Fruit fly (Drosophila melanogaster) whole organism, adult: ENCODE measurements around the gene Gyc89Db.

Experiments used
- CG11617 ChIP-seq: fragments of 200-800 bp; sonication (Bioruptor generic); optimal IDR thresholded peaks from 2 replicates; lab custom pipeline; 2017; ENCODE audit warnings: mild to moderate bottlenecking, missing biosample characterization, missing genetic modification reagents, missing genetic modification characterization
- CG12768 ChIP-seq: fragments of 200-800 bp; sonication (Bioruptor generic); optimal IDR thresholded peaks from 2 replicates; lab custom pipeline; 2017; ENCODE audit warnings: missing biosample characterization, missing genetic modification characterization, mild to moderate bottlenecking, moderate library complexity, missing genetic modification reagents
- CG14711 ChIP-seq: fragments of 200-800 bp; sonication (Bioruptor generic); optimal IDR thresholded peaks from 2 replicates; lab custom pipeline; 2018; ENCODE audit warnings: missing biosample characterization, mild to moderate bottlenecking, missing genetic modification characterization, moderate library complexity
- CG1620 ChIP-seq: fragments of 200-800 bp; sonication (Bioruptor generic); optimal IDR thresholded peaks from 2 replicates; lab custom pipeline; 2016; ENCODE audit warnings: missing biosample characterization, missing genetic modification characterization
- CG33017 ChIP-seq: fragments of 200-800 bp; sonication (Bioruptor generic); optimal IDR thresholded peaks from 2 replicates; lab custom pipeline; 2018; ENCODE audit warnings: missing biosample characterization, mild to moderate bottlenecking, missing genetic modification characterization, moderate library complexity
- CG7045 ChIP-seq: fragments of 200-800 bp; sonication (Bioruptor generic); optimal IDR thresholded peaks from 2 replicates; lab custom pipeline; 2017; ENCODE audit warnings: missing biosample characterization, mild to moderate bottlenecking, missing genetic modification characterization
- CG7101 ChIP-seq: fragments of 200-800 bp; sonication (Bioruptor generic); optimal IDR thresholded peaks from 2 replicates; lab custom pipeline; 2018; ENCODE audit warnings: missing biosample characterization, mild to moderate bottlenecking, missing genetic modification characterization, moderate library complexity
- Clk ChIP-seq: fragments of 200-800 bp; sonication (Bioruptor generic); optimal IDR thresholded peaks from 2 replicates; lab custom pipeline; 2017; ENCODE audit warnings: missing biosample characterization, missing genetic modification characterization
- Crg-1 ChIP-seq: fragments of 200-800 bp; sonication (Bioruptor generic); optimal IDR thresholded peaks from 2 replicates; lab custom pipeline; 2016; ENCODE audit warnings: missing biosample characterization, missing genetic modification characterization
- Hr96 ChIP-seq: fragments of 200-800 bp; sonication (Bioruptor generic); optimal IDR thresholded peaks from 2 replicates; lab custom pipeline; 2016; ENCODE audit warnings: missing biosample characterization, missing genetic modification characterization
- Mnt ChIP-seq: fragments of 200-800 bp; sonication (Bioruptor generic); optimal IDR thresholded peaks from 2 replicates; lab custom pipeline; 2016; ENCODE audit warnings: missing biosample characterization, mild to moderate bottlenecking, missing genetic modification characterization
- bab1 ChIP-seq: fragments of 200-800 bp; sonication (Bioruptor generic); optimal IDR thresholded peaks from 3 replicates; lab custom pipeline; 2019; ENCODE audit warnings: missing biosample characterization, mild to moderate bottlenecking, missing genetic modification characterization, moderate library complexity
- cic ChIP-seq: fragments of 200-800 bp; sonication (Bioruptor generic); optimal IDR thresholded peaks from 2 replicates; lab custom pipeline; 2017; ENCODE audit warnings: missing biosample characterization, mild to moderate bottlenecking, missing genetic modification characterization, moderate library complexity
- cnc ChIP-seq, 2 experiments: fragments of >200 bp; optimal IDR thresholded peaks; 2 replicates each; lab custom pipeline; 2017
- kay ChIP-seq: fragments of 200-800 bp; sonication (Bioruptor generic); peaks from one replicate; lab custom pipeline; 2016; ENCODE audit warnings: missing biosample characterization, missing genetic modification characterization, borderline replicate concordance
- ovo ChIP-seq: fragments of 200-800 bp; sonication (Bioruptor generic); optimal IDR thresholded peaks from 2 replicates; lab custom pipeline; 2016; ENCODE audit warnings: missing biosample characterization, missing genetic modification characterization
- pad ChIP-seq: fragments of 200-800 bp; sonication (Bioruptor generic); optimal IDR thresholded peaks from 3 replicates; lab custom pipeline; 2017; ENCODE audit warnings: missing biosample characterization, missing genetic modification characterization, mild to moderate bottlenecking, moderate library complexity, missing genetic modification reagents
- tj ChIP-seq: fragments of 200-800 bp; sonication (Bioruptor generic); optimal IDR thresholded peaks from 3 replicates; lab custom pipeline; 2017; ENCODE audit warnings: missing biosample characterization, mild to moderate bottlenecking, missing genetic modification characterization, moderate library complexity
- toe ChIP-seq: fragments of 200-800 bp; sonication (Bioruptor generic); optimal IDR thresholded peaks from 2 replicates; lab custom pipeline; 2016; ENCODE audit warnings: missing biosample characterization, missing genetic modification characterization

Gene Gyc89Db

dm6 chr3R:16500919-16501851, 24.3 kb downstream of the Gyc89Db start, which contains the start of gene Decay:
Decay (minus strand) TSS chr3R:16501050.
- TF ChIP-seq Hr96 (GFP tag; lab: Kevin White, UChicago) (peak; percentile 26), CG14711 (no peak), kay (GFP tag; lab: Kevin White, UChicago) (peak; percentile 53), cic (GFP tag; lab: Kevin White, UChicago) (no peak), pad (peak; percentile 94), CG11617 (GFP tag; lab: Kevin White, UChicago) (peak; percentile 33)

dm6 chr3R:16502595-16503305, 25.8 kb downstream of the Gyc89Db start, which contains the start of gene CG42342:
CG42342 (plus strand) TSS chr3R:16502770.
- TF ChIP-seq cnc (optimal IDR thresholded peaks at IDR 0.05; lab: Kevin White, UChicago) = no peak
- TF ChIP-seq ovo (GFP tag; lab: Kevin White, UChicago) = no peak
- no peak for TF ChIP-seq Crg-1 (GFP tag; lab: Kevin White, UChicago)

dm6 chr3R:16504541-16504940, 27.6 kb downstream of the Gyc89Db start:
- no peak for TF ChIP-seq cnc (optimal IDR thresholded peaks at IDR 0.05; lab: Kevin White, UChicago)
- no peak for TF ChIP-seq tj
- no peak for TF ChIP-seq kay (GFP tag; lab: Kevin White, UChicago)
- no peak for TF ChIP-seq CG11617 (GFP tag; lab: Kevin White, UChicago)
- TF ChIP-seq CG12768 = no peak
- TF ChIP-seq Clk = no peak
- no peak for TF ChIP-seq pad
- no peak for TF ChIP-seq Hr96 (GFP tag; lab: Kevin White, UChicago)
- TF ChIP-seq CG33017 (tag; lab: Kevin White, UChicago) = no peak
- TF ChIP-seq CG1620 (GFP tag; lab: Kevin White, UChicago) = no peak
- no peak for TF ChIP-seq toe
- no peak for TF ChIP-seq cic (GFP tag; lab: Kevin White, UChicago)
- TF ChIP-seq ovo (GFP tag; lab: Kevin White, UChicago) = no peak
- no peak for TF ChIP-seq bab1 (GFP tag; lab: Kevin White, UChicago)
- no peak for TF ChIP-seq Crg-1 (GFP tag; lab: Kevin White, UChicago)

dm6 chr3R:16507706-16508105, 30.8 kb downstream of the Gyc89Db start:
- TF ChIP-seq Mnt (GFP tag; lab: Kevin White, UChicago) = no peak
- TF ChIP-seq CG1620 (GFP tag; lab: Kevin White, UChicago) = no peak
- no peak for TF ChIP-seq Clk
- TF ChIP-seq CG33017 (tag; lab: Kevin White, UChicago) = no peak
- no peak for TF ChIP-seq toe
- no peak for TF ChIP-seq Hr96 (GFP tag; lab: Kevin White, UChicago)
- no peak for TF ChIP-seq kay (GFP tag; lab: Kevin White, UChicago)
- no peak for TF ChIP-seq CG11617 (GFP tag; lab: Kevin White, UChicago)

dm6 chr3R:16510128-16510527, 33.2 kb downstream of the Gyc89Db start:
- TF ChIP-seq CG33017 (tag; lab: Kevin White, UChicago) (no peak), tj (no peak), CG14711 (no peak), Mnt (GFP tag; lab: Kevin White, UChicago) (no peak), toe (no peak), CG11617 (GFP tag; lab: Kevin White, UChicago) (no peak), bab1 (GFP tag; lab: Kevin White, UChicago) (no peak), cic (GFP tag; lab: Kevin White, UChicago) (no peak), kay (GFP tag; lab: Kevin White, UChicago) (no peak)

- TF ChIP-seq CG7101 (tag; lab: Kevin White, UChicago) (no peak), Clk (no peak), CG12768 (no peak), toe (no peak), kay (GFP tag; lab: Kevin White, UChicago) (no peak), bab1 (GFP tag; lab: Kevin White, UChicago) (no peak), CG7045 (GFP tag; lab: Kevin White, UChicago) (no peak), cic (GFP tag; lab: Kevin White, UChicago) (no peak), Hr96 (GFP tag; lab: Kevin White, UChicago) (no peak), Crg-1 (GFP tag; lab: Kevin White, UChicago) (no peak), Mnt (GFP tag; lab: Kevin White, UChicago) (no peak), CG33017 (tag; lab: Kevin White, UChicago) (no peak), CG1620 (GFP tag; lab: Kevin White, UChicago) (no peak), tj (no peak), CG14711 (no peak), cnc (optimal IDR thresholded peaks at IDR 0.05; lab: Kevin White, UChicago) (no peak), ovo (GFP tag; lab: Kevin White, UChicago) (no peak)
These were observed 41.3 kb downstream of the Gyc89Db start for dm6 chr3R:16518150-16518662.
